Fruit fly (Drosophila melanogaster): ENCODE measurements around the gene CG10163.
A peak's percentile ranks its signal among the peaks of the same experiment; 100 is the strongest.

The CG10163 gene

dm6 chr3L:6256408-6257188 lies 2.0 kb downstream of the CG10163 start, which contains the start of gene Best2 (continued):
- peak; percentile 80 for TF ChIP-seq tin (GFP tag; optimal IDR thresholded peaks at IDR 0.05)
- peak; percentile 81; the same call in 1 of the 2 replicates for TF ChIP-seq GATAe (GFP tag; conservative IDR thresholded peaks at IDR 0.05)
- no peak for TF ChIP-seq CG17186 (GFP tag; optimal IDR thresholded peaks at IDR 0.05)
- peak; percentile 95 for TF ChIP-seq row (GFP tag; IDR thresholded peaks at IDR 0.05)
- peak; percentile 26 for TF ChIP-seq CG3995 (GFP tag; optimal IDR thresholded peaks at IDR 0.05)
- TF ChIP-seq Doc3 (GFP tag; IDR thresholded peaks at IDR 0.05; ENCODE audit: partially characterized antibody), result no peak
- TF ChIP-seq gcm (GFP tag; optimal IDR thresholded peaks at IDR 0.05), result peak; percentile 72
- peak; percentile 75 for TF ChIP-seq Usf (GFP tag; optimal IDR thresholded peaks at IDR 0.05)
- TF ChIP-seq CG11695 (GFP tag; IDR thresholded peaks at IDR 0.05), result peak; percentile 93
- no peak for TF ChIP-seq stwl (tag; optimal IDR thresholded peaks at IDR 0.05)
- peak; percentile 87 for TF ChIP-seq nmo (GFP tag; optimal IDR thresholded peaks at IDR 0.05)
- TF ChIP-seq Dad (GFP tag; optimal IDR thresholded peaks at IDR 0.05), result peak; percentile 71
- peak; percentile 79 for TF ChIP-seq kay (GFP tag; optimal IDR thresholded peaks at IDR 0.05)
- peak; percentile 80 for TF ChIP-seq cwo (GFP tag; optimal IDR thresholded peaks at IDR 0.05)
- peak; percentile 90 for TF ChIP-seq esg (GFP tag; conservative IDR thresholded peaks at IDR 0.05)
- no peak; the same call in 1 of the 2 replicates for TF ChIP-seq CG13287 (GFP tag; IDR thresholded peaks at IDR 0.05; ENCODE audit: partially characterized antibody)
- TF ChIP-seq Dp (GFP tag; optimal IDR thresholded peaks at IDR 0.05), result no peak
- peak; percentile 87 for TF ChIP-seq ase (GFP tag; IDR thresholded peaks at IDR 0.05)
- peak; percentile 69 for TF ChIP-seq Nf-YB (GFP tag; optimal IDR thresholded peaks at IDR 0.05)
- no peak for TF ChIP-seq ac (GFP tag; optimal IDR thresholded peaks at IDR 0.05)
- no peak for TF ChIP-seq fru (optimal IDR thresholded peaks at IDR 0.05)
- no peak for TF ChIP-seq hth (optimal IDR thresholded peaks at IDR 0.05)
- TF ChIP-seq CG14014 (GFP tag; IDR thresholded peaks at IDR 0.05), result peak; percentile 94
- TF ChIP-seq CG1024 (GFP tag; IDR thresholded peaks at IDR 0.05), result peak; percentile 66
- peak; percentile 89 for TF ChIP-seq seq (GFP tag; IDR thresholded peaks at IDR 0.05)
- peak; percentile 46 for TF ChIP-seq CG10274 (GFP tag; optimal IDR thresholded peaks at IDR 0.05)
- peak; percentile 87 for TF ChIP-seq CG9727 (GFP tag; optimal IDR thresholded peaks at IDR 0.05)
- TF ChIP-seq CG18011 (GFP tag; optimal IDR thresholded peaks at IDR 0.05), result peak; percentile 42
- no peak for TF ChIP-seq gcm2 (GFP tag; optimal IDR thresholded peaks at IDR 0.05)
- no peak for TF ChIP-seq disco-r (GFP tag; optimal IDR thresholded peaks at IDR 0.05)
- TF ChIP-seq CG6854 (GFP tag; optimal IDR thresholded peaks at IDR 0.05), result peak; percentile 68
- peak; percentile 93 for TF ChIP-seq CG17361 (GFP tag; IDR thresholded peaks at IDR 0.05)
- peak; percentile 37 for TF ChIP-seq Myb (GFP tag; optimal IDR thresholded peaks at IDR 0.05)
- no peak for TF ChIP-seq CG4707 (GFP tag; optimal IDR thresholded peaks at IDR 0.05)
- peak; percentile 84 for TF ChIP-seq ssp (GFP tag; IDR thresholded peaks at IDR 0.05)
- TF ChIP-seq BEAF-32 (GFP tag; optimal IDR thresholded peaks at IDR 0.05), result no peak
- peak; percentile 76; the same call in 2 of the 3 replicates for TF ChIP-seq jigr1 (GFP tag; IDR thresholded peaks at IDR 0.05)
- peak; percentile 41 for TF ChIP-seq CG8290 (GFP tag; optimal IDR thresholded peaks at IDR 0.05)
- TF ChIP-seq CG8290 (tag; optimal IDR thresholded peaks at IDR 0.05), result peak in 1 of 2 experiments; percentile 4
- TF ChIP-seq eyg (GFP tag; optimal IDR thresholded peaks at IDR 0.05), result peak; percentile 53
- TF ChIP-seq unc-4 (GFP tag; IDR thresholded peaks at IDR 0.05; ENCODE audit: partially characterized antibody), result no peak
- peak; percentile 94 for TF ChIP-seq lmd (GFP tag; IDR thresholded peaks at IDR 0.05)
- no peak for TF ChIP-seq Dfd (GFP tag; optimal IDR thresholded peaks at IDR 0.05)
- peak; percentile 86 for TF ChIP-seq PHDP (tag; optimal IDR thresholded peaks at IDR 0.05)
- TF ChIP-seq Drgx (GFP tag; IDR thresholded peaks at IDR 0.05), result peak; percentile 92
- peak; percentile 50 for TF ChIP-seq CG2116 (GFP tag; optimal IDR thresholded peaks at IDR 0.05)
- TF ChIP-seq Meics (GFP tag; optimal IDR thresholded peaks at IDR 0.05), result peak; percentile 88
- peak; percentile 86 for TF ChIP-seq CG4424 (GFP tag; optimal IDR thresholded peaks at IDR 0.05)
- TF ChIP-seq ab (GFP tag; optimal IDR thresholded peaks at IDR 0.05), result no peak
- TF ChIP-seq CG12769 (tag; optimal IDR thresholded peaks at IDR 0.05), result peak; percentile 56
